Worm (Caenorhabditis elegans): Measurements from ENCODE around the gene F19G12.8.

Gene F19G12.8

DNA sequence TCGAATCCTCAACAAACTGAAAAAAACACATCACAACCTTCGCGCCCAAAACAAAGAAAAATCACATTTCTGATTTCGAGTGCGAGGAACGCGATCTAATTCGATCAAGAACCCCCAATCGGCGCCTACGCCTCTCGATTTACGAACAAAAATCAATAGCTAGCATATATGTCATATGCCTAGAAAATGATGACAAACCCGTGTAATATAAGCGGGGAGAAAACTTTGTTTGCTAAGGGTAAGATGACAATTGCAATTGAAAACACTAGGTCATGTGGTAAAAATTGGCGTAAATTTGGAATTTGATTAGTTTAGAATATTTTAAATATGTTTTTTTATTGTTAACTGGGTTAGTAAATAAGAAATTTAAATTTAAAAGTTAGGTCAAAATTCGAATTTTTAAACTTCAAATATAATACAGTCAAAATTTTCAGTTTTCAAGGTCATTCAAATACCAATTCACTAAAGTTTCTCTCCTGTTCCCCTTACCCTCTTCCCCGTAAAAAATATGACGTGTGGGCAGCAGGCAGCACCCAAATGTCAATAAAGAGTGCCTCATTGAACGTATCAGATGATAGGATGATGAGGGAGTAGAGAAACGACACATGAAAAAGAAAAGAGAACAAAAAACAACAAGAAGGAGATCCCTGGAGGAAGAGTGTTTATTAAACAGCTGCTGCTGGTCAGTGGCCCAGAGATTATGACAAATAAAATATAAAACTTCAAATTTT lies 39.4 kb downstream of the F19G12.8 start:
- TF ChIP-seq ceh-28 (tag; optimal IDR thresholded peaks at IDR 0.05) (peak; percentile 9), ztf-4 (tag; optimal IDR thresholded peaks at IDR 0.05) (no peak), pqm-1 (tag; optimal IDR thresholded peaks at IDR 0.05) (peak; percentile 57), nhr-43 (tag; optimal IDR thresholded peaks at IDR 0.05; ENCODE audit: poor library complexity, severe bottlenecking) (peak; percentile 17), sea-2 (GFP tag; optimal IDR thresholded peaks at IDR 0.05) (no peak), nhr-25 (tag; optimal IDR thresholded peaks at IDR 0.05) (peak; percentile 57), ceh-9 (tag; optimal IDR thresholded peaks at IDR 0.05) (no peak), pha-4 (tag; optimal IDR thresholded peaks at IDR 0.05) (peak; percentile 99), nhr-237 (tag; optimal IDR thresholded peaks at IDR 0.05) (no peak), fkh-10 (GFP tag; optimal IDR thresholded peaks at IDR 0.05) (no peak), egl-27 (tag; optimal IDR thresholded peaks at IDR 0.05) (peak; percentile 42), daf-12 (tag; optimal IDR thresholded peaks at IDR 0.05) (no peak), zag-1 (tag; optimal IDR thresholded peaks at IDR 0.05) (no peak), skn-1 (tag; optimal IDR thresholded peaks at IDR 0.05) (peak; percentile 91), hmg-11 (tag; optimal IDR thresholded peaks at IDR 0.05) (no peak), elt-2 (tag; optimal IDR thresholded peaks at IDR 0.05) (peak; percentile 45), nhr-23 (tag; optimal IDR thresholded peaks at IDR 0.05) (peak; percentile 21), nfya-1 (tag; optimal IDR thresholded peaks at IDR 0.05; ENCODE audit: insufficient read depth) (peak; percentile 39), egl-5 (tag; optimal IDR thresholded peaks at IDR 0.05) (peak; percentile 86)

DNA sequence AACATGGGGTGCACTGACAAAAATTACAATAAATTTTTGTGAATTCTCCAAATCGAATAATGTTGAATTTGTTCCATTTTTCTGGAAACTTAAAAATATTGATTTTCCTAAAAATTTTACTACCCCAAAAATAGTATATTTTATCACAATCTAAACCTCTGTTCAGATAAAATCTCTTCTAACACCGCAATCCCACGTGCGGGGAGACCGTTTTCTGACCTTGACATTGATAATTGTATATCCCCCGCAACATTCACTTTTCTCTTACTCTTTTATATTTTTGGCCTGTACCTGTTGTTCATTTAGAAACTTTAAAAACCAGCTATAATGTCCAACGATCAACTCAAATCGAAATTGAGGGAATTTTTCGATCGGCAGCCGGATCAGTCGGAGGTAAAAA lies 41.7 kb downstream of the F19G12.8 start, which contains the start of gene D1005.2:
Gene D1005.2, plus strand, starts transcription at position 230 of the 400 bp plus-strand sequence.
- TF ChIP-seq nhr-23 (tag; optimal IDR thresholded peaks at IDR 0.05) (peak; percentile 63), nhr-25 (tag; optimal IDR thresholded peaks at IDR 0.05) (peak; percentile 41), nhr-11 (tag; optimal IDR thresholded peaks at IDR 0.05) (no peak)

DNA sequence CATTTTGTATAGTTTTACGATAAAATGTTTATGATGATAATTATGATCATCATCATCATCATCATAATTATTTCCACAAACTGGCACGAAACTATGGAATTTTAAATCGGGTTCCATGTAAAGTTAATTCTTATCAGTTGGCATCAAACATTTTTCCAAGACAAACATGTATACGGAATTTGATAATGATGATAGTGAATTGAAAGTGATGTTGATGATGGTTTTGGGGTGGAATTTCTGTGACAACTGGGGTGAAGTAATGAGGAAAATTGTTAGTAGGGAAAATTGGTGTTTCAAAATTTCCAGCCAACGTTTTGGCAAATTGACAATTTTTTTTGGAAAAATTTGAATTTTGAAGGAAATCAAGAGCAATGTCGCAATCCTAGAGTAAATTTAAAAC lies 42.6 kb downstream of the F19G12.8 start:
- TF ChIP-seq sea-2 (GFP tag; optimal IDR thresholded peaks at IDR 0.05) (no peak), ceh-82 (tag; optimal IDR thresholded peaks at IDR 0.05) (no peak), egl-5 (tag; optimal IDR thresholded peaks at IDR 0.05) (no peak), fkh-2 (tag; optimal IDR thresholded peaks at IDR 0.05) (no peak), ZK546.5 (tag; optimal IDR thresholded peaks at IDR 0.05) (no peak), nhr-23 (tag; optimal IDR thresholded peaks at IDR 0.05) (no peak), tbx-2 (tag; optimal IDR thresholded peaks at IDR 0.05) (no peak), aly-2 (tag; optimal IDR thresholded peaks at IDR 0.05) (no peak), fos-1 (tag; optimal IDR thresholded peaks at IDR 0.05) (no peak), nhr-237 (tag; optimal IDR thresholded peaks at IDR 0.05) (no peak), ceh-16 (tag; optimal IDR thresholded peaks at IDR 0.05) (no peak), pha-4 (tag; optimal IDR thresholded peaks at IDR 0.05) (no peak), nfya-1 (tag; optimal IDR thresholded peaks at IDR 0.05; ENCODE audit: insufficient read depth) (no peak), lin-39 (tag; optimal IDR thresholded peaks at IDR 0.05) (no peak), skn-1 (tag; optimal IDR thresholded peaks at IDR 0.05) (no peak), zag-1 (tag; optimal IDR thresholded peaks at IDR 0.05) (no peak)

DNA sequence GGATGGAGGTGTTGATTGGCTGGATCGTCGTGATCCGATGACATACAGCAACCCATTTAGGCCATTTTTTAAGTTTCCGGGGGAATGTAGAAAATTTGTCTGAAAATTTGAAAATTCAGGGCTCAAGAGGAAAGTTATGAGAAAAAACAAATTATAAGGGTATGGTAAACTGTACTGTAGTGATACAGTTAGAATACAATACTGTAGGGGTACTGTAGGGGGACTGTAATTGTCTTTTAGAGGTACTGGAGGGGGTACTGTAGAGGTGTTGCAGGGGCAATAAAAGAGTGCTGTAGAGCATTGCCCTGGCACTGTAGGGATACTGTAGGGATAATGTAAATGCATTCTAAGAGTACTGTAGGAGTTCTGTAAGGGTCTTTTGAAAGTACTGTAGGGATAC lies 47.6 kb downstream of the F19G12.8 start, which contains the start of gene D1005.6:
Gene D1005.6, minus strand, starts transcription at position 101 of the 400 bp plus-strand sequence.
- TF ChIP-seq lsy-12 (tag; optimal IDR thresholded peaks at IDR 0.05) (no peak), nhr-237 (tag; optimal IDR thresholded peaks at IDR 0.05) (no peak), ztf-4 (tag; optimal IDR thresholded peaks at IDR 0.05) (no peak), fkh-10 (GFP tag; optimal IDR thresholded peaks at IDR 0.05) (no peak), daf-12 (tag; optimal IDR thresholded peaks at IDR 0.05) (no peak), pqm-1 (tag; optimal IDR thresholded peaks at IDR 0.05) (no peak), lin-39 (tag; optimal IDR thresholded peaks at IDR 0.05) (no peak), ceh-9 (tag; optimal IDR thresholded peaks at IDR 0.05) (no peak)

DNA sequence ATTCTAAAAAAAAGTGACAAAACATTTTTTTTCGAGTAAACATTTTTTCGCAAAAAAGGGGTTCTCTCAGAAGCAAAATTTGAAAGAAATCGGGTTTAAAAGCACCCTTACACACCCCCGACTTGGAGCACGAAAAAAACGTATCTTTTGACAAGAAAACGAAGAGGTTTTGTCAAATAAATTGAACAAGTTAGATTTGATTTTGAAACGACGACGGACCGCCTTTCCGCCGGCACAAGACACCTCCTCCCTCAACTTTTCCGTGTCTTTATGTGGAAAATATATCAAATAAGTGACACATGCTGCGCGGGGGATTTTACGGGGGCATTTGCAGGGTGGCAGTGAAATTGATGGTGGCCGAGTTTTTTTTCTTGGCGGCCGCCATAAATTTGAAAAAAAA lies 50.9 kb downstream of the F19G12.8 start:
- TF ChIP-seq pqm-1 (tag; optimal IDR thresholded peaks at IDR 0.05) (no peak), nhr-23 (tag; optimal IDR thresholded peaks at IDR 0.05) (no peak), nhr-76 (tag; optimal IDR thresholded peaks at IDR 0.05) (no peak), ceh-82 (tag; optimal IDR thresholded peaks at IDR 0.05) (no peak), elt-2 (tag; optimal IDR thresholded peaks at IDR 0.05) (no peak), fkh-10 (GFP tag; optimal IDR thresholded peaks at IDR 0.05) (peak; percentile 79), elt-3 (tag; optimal IDR thresholded peaks at IDR 0.05) (no peak)
